Fruit fly (Drosophila melanogaster) ovary, adult (tissue): ENCODE measurements around the gene beat-VI.

Source experiments
- CG17801 ChIP-seq: fragments of 200-800 bp; optimal IDR thresholded peaks from 2 replicates; lab custom pipeline; 2019; ENCODE audit warnings: missing biosample characterization, mild to moderate bottlenecking, missing genetic modification characterization, moderate library complexity; ENCODE audit not compliant: partially characterized antibody

Gene beat-VI

dm6 chr3R:28417954-28418353 lies at the start of gene beat-VI:
Gene beat-VI (plus strand): TSS chr3R:28418208.
- no peak for TF ChIP-seq CG17801 (GFP tag; lab: Kevin White, UChicago)

- TF ChIP-seq CG17801 (GFP tag; lab: Kevin White, UChicago) = no peak
Measured at dm6 chr3R:28375785-28376184, 42.2 kb upstream of the beat-VI start.

- no peak for TF ChIP-seq CG17801 (GFP tag; lab: Kevin White, UChicago)
Measured at dm6 chr3R:28377648-28378047, 40.4 kb upstream of the beat-VI start.

dm6 chr3R:28389864-28390263 lies 28.1 kb upstream of the beat-VI start:
- TF ChIP-seq CG17801 (GFP tag; lab: Kevin White, UChicago) = no peak

- TF ChIP-seq CG17801 (GFP tag; lab: Kevin White, UChicago) = no peak
Measured at dm6 chr3R:28429600-28429999, 11.6 kb downstream of the beat-VI start.

dm6 chr3R:28484257-28484656 lies 66.2 kb downstream of the beat-VI start, which contains the start of gene CG1894:
Gene CG1894 (plus strand): TSS chr3R:28484557.
- TF ChIP-seq CG17801 (GFP tag; lab: Kevin White, UChicago) = no peak

- no peak for TF ChIP-seq CG17801 (GFP tag; lab: Kevin White, UChicago)
Measured at dm6 chr3R:28486653-28487052, 68.6 kb downstream of the beat-VI start, which contains the start of gene Dhc98D. Gene Dhc98D (plus strand): TSS chr3R:28486953.

dm6 chr3R:28520401-28520800 lies 102.4 kb downstream of the beat-VI start, which contains the start of gene CG31051:
Gene CG31051 (minus strand): TSS chr3R:28520515.
- no peak for TF ChIP-seq CG17801 (GFP tag; lab: Kevin White, UChicago)
